Worm (Caenorhabditis elegans): ENCODE data around the gene B0457.6.

B0457.6 gene

DNA sequence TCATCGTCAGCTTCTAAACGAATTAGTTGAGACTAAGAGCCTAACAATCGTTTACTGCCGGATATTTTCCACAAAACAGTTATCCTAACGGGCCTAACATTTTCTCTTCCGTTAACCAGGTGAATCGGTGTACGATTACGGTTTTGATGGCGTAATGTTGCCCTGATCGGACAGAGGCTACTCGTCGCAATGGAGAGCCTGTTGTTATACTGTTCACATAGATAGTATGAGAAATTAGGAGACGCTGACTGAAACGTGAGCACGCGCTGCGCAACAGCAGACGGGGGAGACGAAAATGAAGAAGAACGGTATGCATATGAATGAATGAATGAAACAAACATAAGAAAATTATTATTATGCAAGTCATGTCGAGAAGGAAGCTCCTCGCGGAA, 22.9 kb upstream of the B0457.6 start:
- TF ChIP-seq ceh-83 (GFP tag; optimal IDR thresholded peaks at IDR 0.05) (no peak), lin-13 (tag; optimal IDR thresholded peaks at IDR 0.05) (no peak), nhr-2 (tag; optimal IDR thresholded peaks at IDR 0.05) (peak; percentile 69), zip-8 (tag; optimal IDR thresholded peaks at IDR 0.05) (peak; percentile 35), ces-1 (GFP tag; optimal IDR thresholded peaks at IDR 0.05) (peak; percentile 69), cnd-1 (tag; optimal IDR thresholded peaks at IDR 0.05) (no peak), hlh-1 (tag; optimal IDR thresholded peaks at IDR 0.05) (no peak), pha-4 (tag; optimal IDR thresholded peaks at IDR 0.05) (peak; percentile 67), tbx-8 (GFP tag; optimal IDR thresholded peaks at IDR 0.05) (no peak), blmp-1 (tag; optimal IDR thresholded peaks at IDR 0.05) (no peak), snpc-4 (tag; optimal IDR thresholded peaks at IDR 0.05) (no peak)

DNA sequence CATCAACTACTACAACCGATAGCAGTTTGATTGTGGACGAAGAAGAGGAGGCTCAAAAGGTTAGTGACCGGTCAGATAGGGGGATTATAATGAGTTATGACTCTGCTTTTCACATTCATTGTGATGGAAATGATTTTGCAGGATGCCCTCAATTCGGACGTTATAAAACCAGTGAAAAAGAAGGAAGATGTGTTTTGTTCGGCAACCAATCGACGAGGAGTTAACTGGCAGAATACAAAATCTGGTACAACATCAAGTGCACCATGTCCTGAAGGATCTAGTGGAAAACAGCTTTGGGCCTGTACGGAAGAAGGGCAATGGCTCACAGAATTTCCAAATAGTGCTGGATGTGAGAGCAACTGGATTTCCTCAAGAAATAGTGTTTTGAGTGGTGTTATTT, 18.4 kb upstream of the B0457.6 start:
- no peak for TF ChIP-seq mab-5 (tag; optimal IDR thresholded peaks at IDR 0.05)

DNA sequence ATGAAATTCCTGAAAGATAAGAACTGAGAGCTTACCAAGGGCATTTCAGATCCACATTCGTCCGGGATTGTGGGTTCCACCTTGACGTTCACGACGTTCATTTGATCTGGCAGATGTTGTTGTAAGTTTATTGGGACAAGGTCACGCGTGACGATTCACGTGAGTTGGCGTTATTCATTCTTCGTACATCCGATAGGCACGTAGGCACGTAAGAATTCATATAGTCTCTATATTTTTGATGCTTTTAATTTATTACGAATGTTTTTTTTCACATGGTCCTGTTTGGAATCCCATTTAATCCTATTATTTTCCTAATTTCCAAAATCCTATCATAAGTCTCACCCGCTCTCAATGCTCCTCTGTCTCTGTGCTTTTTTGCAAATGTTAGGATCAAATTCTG, 10.3 kb upstream of the B0457.6 start, which contains the start of gene B0457.4:
TSS of gene B0457.4 (minus strand) at position 101 of the 400 bp plus-strand sequence.
- no peak for TF ChIP-seq snpc-4 (tag; optimal IDR thresholded peaks at IDR 0.05)

DNA sequence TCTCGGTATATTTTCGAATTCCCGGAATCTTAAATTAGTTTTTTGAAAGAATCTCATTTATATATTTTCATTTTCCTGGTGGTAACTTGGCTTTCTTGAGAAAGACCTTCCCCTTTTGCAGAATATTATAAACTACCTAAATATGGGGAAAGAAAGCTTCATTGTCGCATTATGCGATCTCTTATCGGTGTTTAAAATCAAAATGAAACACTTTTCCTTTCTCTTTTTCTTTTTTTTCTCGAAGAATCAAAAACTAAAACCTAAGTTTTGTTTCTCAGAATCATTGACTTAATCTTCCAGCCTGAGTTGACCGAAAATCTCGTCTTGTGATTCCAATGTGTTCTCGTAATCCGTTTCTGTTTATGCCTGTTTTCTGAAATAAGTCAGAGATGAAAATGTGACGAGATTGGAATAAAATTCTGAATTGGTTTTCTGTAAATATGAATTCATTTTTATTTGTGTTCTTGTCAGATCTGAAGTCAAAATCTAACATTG, 9.7 kb upstream of the B0457.6 start:
- TF ChIP-seq ceh-43 (GFP tag; optimal IDR thresholded peaks at IDR 0.05) = no peak
- no peak for TF ChIP-seq mls-2 (tag; optimal IDR thresholded peaks at IDR 0.05)
- TF ChIP-seq zip-8 (tag; optimal IDR thresholded peaks at IDR 0.05) = no peak
- TF ChIP-seq hlh-1 (tag; optimal IDR thresholded peaks at IDR 0.05) = no peak

DNA sequence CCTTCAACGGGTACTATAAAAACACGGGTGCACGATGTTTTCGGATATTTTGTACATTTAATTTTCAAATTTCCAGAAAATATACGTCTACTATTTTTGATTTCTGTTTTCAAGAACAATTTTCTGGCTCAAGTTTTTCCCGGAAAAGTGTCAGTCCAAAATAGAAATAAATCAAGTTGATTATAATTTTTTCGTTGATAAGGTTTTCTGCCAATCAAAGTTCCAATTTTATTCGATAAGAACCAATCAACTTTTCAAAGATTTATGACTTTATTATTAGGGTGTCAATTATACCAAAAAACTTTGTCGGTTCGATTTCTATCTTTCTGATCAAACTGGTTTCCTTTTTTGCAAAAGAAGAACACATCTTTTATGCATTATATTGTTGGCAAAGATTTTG, 7.6 kb upstream of the B0457.6 start:
- TF ChIP-seq mab-5 (tag; optimal IDR thresholded peaks at IDR 0.05) (no peak), bed-3 (GFP tag; optimal IDR thresholded peaks at IDR 0.05) (no peak), mep-1 (tag; optimal IDR thresholded peaks at IDR 0.05) (no peak), ceh-39 (tag; optimal IDR thresholded peaks at IDR 0.05) (no peak), ztf-11 (tag; optimal IDR thresholded peaks at IDR 0.05) (no peak), ceh-43 (GFP tag; optimal IDR thresholded peaks at IDR 0.05) (no peak), drap-1 (GFP tag; optimal IDR thresholded peaks at IDR 0.05) (no peak)

DNA sequence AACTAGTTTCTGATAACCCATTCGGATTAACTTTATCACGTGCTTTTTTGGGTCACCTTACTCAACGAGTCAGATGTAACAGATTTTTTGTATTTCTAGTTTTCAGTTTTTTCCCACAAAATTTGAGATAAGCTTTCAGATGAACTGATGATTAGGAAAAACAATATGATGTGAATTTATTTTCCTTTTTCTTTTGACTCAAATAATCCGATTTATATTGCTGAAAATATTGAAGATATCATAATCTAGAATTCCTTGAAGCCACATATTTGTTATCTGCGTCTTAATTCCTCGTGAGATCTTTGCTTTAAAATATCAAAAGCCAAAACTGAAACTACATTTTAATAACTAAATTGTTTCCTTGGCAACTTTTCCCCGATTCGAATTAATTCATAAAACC, 5.6 kb upstream of the B0457.6 start:
- TF ChIP-seq lin-32 (GFP tag; optimal IDR thresholded peaks at IDR 0.05) (no peak), nhr-28 (tag; optimal IDR thresholded peaks at IDR 0.05) (no peak), mls-2 (tag; optimal IDR thresholded peaks at IDR 0.05) (no peak), bed-3 (GFP tag; optimal IDR thresholded peaks at IDR 0.05) (no peak), snpc-4 (tag; optimal IDR thresholded peaks at IDR 0.05) (no peak), flh-1 (GFP tag; optimal IDR thresholded peaks at IDR 0.05) (no peak), sptf-1 (tag; optimal IDR thresholded peaks at IDR 0.05) (no peak), blmp-1 (tag; optimal IDR thresholded peaks at IDR 0.05) (no peak), sem-2 (GFP tag; optimal IDR thresholded peaks at IDR 0.05) (no peak), nhr-12 (tag; optimal IDR thresholded peaks at IDR 0.05) (no peak), mep-1 (tag; optimal IDR thresholded peaks at IDR 0.05) (no peak), unc-120 (tag; optimal IDR thresholded peaks at IDR 0.05; ENCODE audit: poor library complexity, severe bottlenecking) (no peak), unc-62 (GFP tag; optimal IDR thresholded peaks at IDR 0.05) (no peak), ceh-83 (GFP tag; optimal IDR thresholded peaks at IDR 0.05) (no peak), lsy-2 (tag; optimal IDR thresholded peaks at IDR 0.05) (no peak), M03D4.4 (tag; optimal IDR thresholded peaks at IDR 0.05) (no peak), elt-1 (tag; optimal IDR thresholded peaks at IDR 0.05; ENCODE audit: borderline replicate concordance, insufficient read depth) (no peak)

DNA sequence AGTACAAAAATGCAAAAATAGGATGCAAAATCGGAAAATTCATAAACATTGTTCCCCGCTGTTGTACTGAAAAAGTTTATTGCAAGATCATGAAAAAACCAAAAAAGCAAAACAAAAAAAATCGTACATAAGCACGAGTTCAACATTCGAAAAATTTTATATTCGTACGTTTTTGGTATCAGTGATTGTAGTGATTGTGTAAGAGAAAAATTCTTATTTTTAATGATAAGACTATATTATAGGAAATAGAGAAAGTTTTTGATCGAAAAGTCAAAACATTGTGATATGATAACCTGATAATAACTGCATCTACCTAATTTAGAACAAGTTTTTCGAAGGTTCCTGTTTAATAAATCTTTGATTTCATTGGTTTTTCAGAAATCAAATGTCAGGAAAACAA, 4.9 kb upstream of the B0457.6 start:
- TF ChIP-seq lsy-2 (tag; optimal IDR thresholded peaks at IDR 0.05) = no peak
- no peak for TF ChIP-seq mls-2 (tag; optimal IDR thresholded peaks at IDR 0.05)
- no peak for TF ChIP-seq tbx-8 (GFP tag; optimal IDR thresholded peaks at IDR 0.05)
- no peak for TF ChIP-seq hlh-1 (tag; optimal IDR thresholded peaks at IDR 0.05)
- TF ChIP-seq ceh-39 (tag; optimal IDR thresholded peaks at IDR 0.05) = no peak
- no peak for TF ChIP-seq blmp-1 (tag; optimal IDR thresholded peaks at IDR 0.05)
- TF ChIP-seq bed-3 (GFP tag; optimal IDR thresholded peaks at IDR 0.05) = no peak
- no peak for TF ChIP-seq snpc-4 (tag; optimal IDR thresholded peaks at IDR 0.05)
- TF ChIP-seq mab-5 (tag; optimal IDR thresholded peaks at IDR 0.05) = no peak
- TF ChIP-seq lin-13 (tag; optimal IDR thresholded peaks at IDR 0.05) = no peak
- no peak for TF ChIP-seq unc-39 (tag; optimal IDR thresholded peaks at IDR 0.05)
- TF ChIP-seq ztf-11 (tag; optimal IDR thresholded peaks at IDR 0.05) = no peak
- no peak for TF ChIP-seq ham-2 (GFP tag; optimal IDR thresholded peaks at IDR 0.05)
- TF ChIP-seq lin-32 (GFP tag; optimal IDR thresholded peaks at IDR 0.05) = no peak
